Worm (Caenorhabditis elegans) whole organism, young adult: Measurements from ENCODE around the gene R05F9.9.

Source experiments
- ama-1 ChIP-seq, 3 experiments: fragments of 150-350 bp in 1 of 3; sonication (generic microtip) in 2 of 3; optimal IDR thresholded peaks; 2 replicates each; lab custom pipeline; 2014 to 2018; ENCODE audit warnings: missing biosample characterization in 2 of 3, missing genetic modification characterization in 2 of 3, missing genetic modification reagents in 2 of 3
- attf-6 ChIP-seq: fragments of 200-800 bp; sonication (Bioruptor generic); IDR thresholded peaks from 2 replicates; pipeline ENCODE4 v1.3.6; 2022; ENCODE audit warnings: missing genetic modification reagents, missing genetic modification characterization, missing compliant biosample characterization
- lin-35 ChIP-seq, 3 experiments: fragments of 150-350 bp in 2 of 3; sonication (generic microtip) in 1 of 3; optimal IDR thresholded peaks; 2 replicates each; lab custom pipeline; 2014 to 2018; ENCODE audit warnings: missing biosample characterization in 3 of 3, missing genetic modification characterization in 3 of 3, missing genetic modification reagents in 3 of 3
- pbrm-1 ChIP-seq: fragments of 200-800 bp; sonication (Bioruptor generic); IDR thresholded peaks from 2 replicates; pipeline ENCODE4 v1.3.6; 2022; ENCODE audit warnings: missing genetic modification reagents, missing genetic modification characterization, missing compliant biosample characterization
- snpc-4 ChIP-seq, 5 experiments: fragments of 150-350 bp in 1 of 5; sonication (generic microtip) in 4 of 5; optimal IDR thresholded peaks; 2 replicates each; lab custom pipeline; 2014 to 2018; ENCODE audit warnings: missing genetic modification characterization in 5 of 5, missing biosample characterization in 3 of 5, antibody characterized with exemption in 2 of 5, mild to moderate bottlenecking in 2 of 5, missing compliant biosample characterization in 2 of 5, missing genotype in 2 of 5, moderate library complexity in 2 of 5, missing genetic modification reagents in 1 of 5
- somi-1 ChIP-seq: fragments of 200-800 bp; sonication (Bioruptor generic); optimal IDR thresholded peaks from 2 replicates; lab custom pipeline; 2018; ENCODE audit warnings: mild to moderate bottlenecking, missing genetic modification characterization, missing compliant biosample characterization
- ztf-22 ChIP-seq: fragments of 200-800 bp; sonication (Bioruptor generic); optimal IDR thresholded peaks from 2 replicates; lab custom pipeline; 2018; ENCODE audit warnings: mild to moderate bottlenecking, missing genetic modification characterization, moderate library complexity, missing compliant biosample characterization
- ztf-3 ChIP-seq: fragments of 200-800 bp; sonication (Bioruptor generic); optimal IDR thresholded peaks from 2 replicates; lab custom pipeline; 2018; ENCODE audit warnings: mild to moderate bottlenecking, missing genetic modification characterization, missing compliant biosample characterization

ce11 chrII:4885976-4886375 is 15.9 kb downstream of the R05F9.9 start, which contains the start of gene R05F9.7:
- no peak for TF ChIP-seq snpc-4 (GFP tag; optimal IDR thresholded peaks at IDR 0.05; lab: Kevin White, UChicago)
- TF ChIP-seq snpc-4 (tag; optimal IDR thresholded peaks at IDR 0.05; lab: Kevin White, UChicago): no peak
- no peak for TF ChIP-seq ztf-3 (GFP tag; lab: Kevin White, UChicago)
- TF ChIP-seq attf-6 (GFP tag; lab: Robert Waterston, UW): no peak
- no peak for TF ChIP-seq ama-1 (optimal IDR thresholded peaks at IDR 0.05; lab: Kevin White, UChicago)
- TF ChIP-seq ama-1 (GFP tag; optimal IDR thresholded peaks at IDR 0.05; lab: Kevin White, UChicago): no peak
- no peak for TF ChIP-seq lin-35 (GFP tag; optimal IDR thresholded peaks at IDR 0.05; lab: Kevin White, UChicago)
- TF ChIP-seq somi-1: no peak
- no peak for TF ChIP-seq pbrm-1 (GFP tag; lab: Robert Waterston, UW)
- TF ChIP-seq ztf-22: no peak
